Worm (Caenorhabditis elegans): ENCODE data around the gene Y47D3A.13.
"Not testable (repeated sequence)": the region's sequence is repeated elsewhere in the genome, so short reads cannot be mapped to it uniquely, and the experiment has no call there.

- TF ChIP-seq elt-2 (tag; optimal IDR thresholded peaks at IDR 0.05); ceh-34 (tag; optimal IDR thresholded peaks at IDR 0.05); dmd-4 (tag; optimal IDR thresholded peaks at IDR 0.05; ENCODE audit: borderline replicate concordance); pax-1 (tag; optimal IDR thresholded peaks at IDR 0.05); F13H6.1 (tag; optimal IDR thresholded peaks at IDR 0.05); unc-86 (tag; optimal IDR thresholded peaks at IDR 0.05): not testable (repeated sequence)
Measured at ce11 chrIII:11224006-11224405, at the start of gene Y47D3A.13.
